Worm (Caenorhabditis elegans) whole organism, L4 larva: Measurements from ENCODE around the gene C13G3.1.
A peak's percentile ranks its signal among the peaks of the same experiment; 100 is the strongest.

ENCODE experiments used
- F26F4.8 ChIP-seq: fragments of 200-800 bp; sonication (Bioruptor generic); conservative IDR thresholded peaks from 2 replicates; pipeline ENCODE4 v1.3.6; 2022; ENCODE audit warnings: missing genetic modification characterization, missing compliant biosample characterization
- F49E8.2 ChIP-seq: sonication (generic microtip); optimal IDR thresholded peaks from 2 replicates; lab custom pipeline; 2016; ENCODE audit warnings: missing compliant biosample characterization, mild to moderate bottlenecking, missing genetic modification characterization, borderline replicate concordance
- R02D3.7 ChIP-seq: fragments of 150-350 bp; sonication (generic microtip); optimal IDR thresholded peaks from 3 replicates; lab custom pipeline; 2014; ENCODE audit warnings: missing biosample characterization, missing genetic modification characterization
- T20F7.1 ChIP-seq: fragments of 200-800 bp; sonication (Bioruptor generic); optimal IDR thresholded peaks from 2 replicates; lab custom pipeline; 2018; ENCODE audit warnings: mild to moderate bottlenecking, missing genetic modification characterization, missing compliant biosample characterization
- ZK337.2 ChIP-seq: fragments of 200-800 bp; sonication (Bioruptor generic); IDR thresholded peaks from 2 replicates; pipeline ENCODE4 v1.3.6; 2022; ENCODE audit warnings: missing genetic modification reagents, missing genetic modification characterization, missing compliant biosample characterization
- ama-1 ChIP-seq: fragments of 150-350 bp; optimal IDR thresholded peaks from 2 replicates; lab custom pipeline; 2014; ENCODE audit warnings: inconsistent platforms, mixed read lengths
- ceh-20 ChIP-seq: fragments of 200-800 bp; sonication (Bioruptor generic); IDR thresholded peaks from 2 replicates; pipeline ENCODE4 v1.3.6; 2022; ENCODE audit warnings: missing genetic modification reagents, missing genetic modification characterization, missing compliant biosample characterization
- ceh-32 ChIP-seq: sonication (generic microtip); optimal IDR thresholded peaks from 2 replicates; lab custom pipeline; 2016; ENCODE audit warnings: mild to moderate bottlenecking, missing genetic modification characterization, missing compliant biosample characterization; ENCODE audit not compliant: poor library complexity
- ceh-44 ChIP-seq: fragments of 200-800 bp; sonication (Bioruptor generic); IDR thresholded peaks from 2 replicates; pipeline ENCODE4 v1.3.6; 2022; ENCODE audit warnings: missing genetic modification reagents, missing genetic modification characterization, missing compliant biosample characterization
- ceh-82 ChIP-seq: sonication (generic microtip); optimal IDR thresholded peaks from 2 replicates; lab custom pipeline; 2017; ENCODE audit warnings: missing biosample characterization, missing genetic modification characterization
- daf-16 ChIP-seq, 3 experiments: sonication (generic microtip); optimal IDR thresholded peaks; 2 replicates each; lab custom pipeline; 2016 to 2017; ENCODE audit warnings: missing genetic modification characterization in 3 of 3, missing genetic modification reagents in 3 of 3, mild to moderate bottlenecking in 2 of 3, missing compliant biosample characterization in 2 of 3, missing biosample characterization in 1 of 3, moderate library complexity in 1 of 3
- daf-19 ChIP-seq: fragments of 200-800 bp; sonication (Bioruptor generic); conservative IDR thresholded peaks from 2 replicates; pipeline ENCODE4 v1.3.6; 2022; ENCODE audit warnings: missing genetic modification characterization, missing compliant biosample characterization
- dve-1 ChIP-seq: sonication (generic microtip); optimal IDR thresholded peaks from 2 replicates; lab custom pipeline; 2017; ENCODE audit warnings: antibody characterized with exemption, mild to moderate bottlenecking, missing genetic modification characterization, missing compliant biosample characterization; ENCODE audit not compliant: insufficient read depth
- egl-43 ChIP-seq: fragments of 200-800 bp; sonication (Bioruptor generic); IDR thresholded peaks from 2 replicates; pipeline ENCODE4 v1.3.6; 2022; ENCODE audit warnings: missing genetic modification reagents, missing genetic modification characterization, missing compliant biosample characterization
- fkh-10 ChIP-seq: fragments of 150-350 bp; optimal IDR thresholded peaks from 2 replicates; lab custom pipeline; 2014; ENCODE audit warnings: missing biosample characterization, missing genetic modification reagents, missing genetic modification characterization
- hmg-1.1 ChIP-seq: fragments of 200-800 bp; sonication (Bioruptor generic); IDR thresholded peaks from 2 replicates; pipeline ENCODE4 v1.3.6; 2022; ENCODE audit warnings: missing genetic modification reagents, missing genetic modification characterization, missing compliant biosample characterization
- jun-1 ChIP-seq: fragments of 150-350 bp; optimal IDR thresholded peaks from 2 replicates; lab custom pipeline; 2014; ENCODE audit warnings: missing biosample characterization, missing genetic modification reagents, missing genetic modification characterization
- lin-13 ChIP-seq: fragments of 150-350 bp; optimal IDR thresholded peaks from 2 replicates; lab custom pipeline; 2014; ENCODE audit warnings: missing biosample characterization, missing genetic modification reagents, missing genetic modification characterization
- lsy-2 ChIP-seq, 2 experiments: fragments of 150-350 bp in 1 of 2; sonication (generic microtip) in 1 of 2; optimal IDR thresholded peaks; 2 replicates each; lab custom pipeline; 2014 to 2017; ENCODE audit warnings: missing biosample characterization in 2 of 2, missing genetic modification characterization in 2 of 2
- madf-9 ChIP-seq: fragments of 200-800 bp; sonication (Bioruptor generic); conservative IDR thresholded peaks from 2 replicates; pipeline ENCODE4 v1.3.6; 2022; ENCODE audit warnings: missing genetic modification reagents, missing genetic modification characterization, missing compliant biosample characterization
- mes-2 ChIP-seq: sonication (generic microtip); optimal IDR thresholded peaks from 2 replicates; lab custom pipeline; 2016; ENCODE audit warnings: missing genotype, mild to moderate bottlenecking, missing genetic modification characterization, missing compliant biosample characterization; ENCODE audit not compliant: poor library complexity, severe bottlenecking
- nhr-102 ChIP-seq: sonication (generic microtip); optimal IDR thresholded peaks from 2 replicates; lab custom pipeline; 2016; ENCODE audit warnings: mild to moderate bottlenecking, missing genetic modification characterization, moderate library complexity, missing compliant biosample characterization
- nhr-11 ChIP-seq: fragments of 150-350 bp; optimal IDR thresholded peaks from 2 replicates; lab custom pipeline; 2014; ENCODE audit warnings: missing biosample characterization, missing genetic modification characterization
- nhr-111 ChIP-seq: fragments of 200-800 bp; sonication (Bioruptor generic); optimal IDR thresholded peaks from 2 replicates; lab custom pipeline; 2018; ENCODE audit warnings: mild to moderate bottlenecking, missing genetic modification characterization, missing compliant biosample characterization
- nhr-237 ChIP-seq: sonication (generic microtip); optimal IDR thresholded peaks from 2 replicates; lab custom pipeline; 2017; ENCODE audit warnings: missing biosample characterization, missing genetic modification characterization
- nhr-25 ChIP-seq: sonication (generic microtip); optimal IDR thresholded peaks from 2 replicates; lab custom pipeline; 2017; ENCODE audit warnings: missing genetic modification characterization, mild to moderate bottlenecking, missing compliant biosample characterization, antibody characterized with exemption, moderate library complexity, borderline replicate concordance; ENCODE audit not compliant: insufficient read depth
- nhr-42 ChIP-seq: fragments of 200-800 bp; sonication (Bioruptor generic); IDR thresholded peaks from 2 replicates; pipeline ENCODE4 v1.3.6; 2022; ENCODE audit warnings: missing genetic modification characterization, missing compliant biosample characterization
- pha-4 ChIP-seq, 2 experiments: fragments of 150-350 bp in 1 of 2; fragments of 200-800 bp in 1 of 2; sonication (Bioruptor generic) in 1 of 2; IDR thresholded peaks in 1 of 2; optimal IDR thresholded peaks in 1 of 2; 2 replicates each; pipeline versions ENCODE4 v1.3.6 to Lab custom; 2014 to 2022; ENCODE audit warnings: missing genetic modification characterization in 2 of 2, missing genetic modification reagents in 2 of 2, missing biosample characterization in 1 of 2, missing compliant biosample characterization in 1 of 2
- pqm-1 ChIP-seq: sonication (generic microtip); optimal IDR thresholded peaks from 2 replicates; lab custom pipeline; 2017; ENCODE audit warnings: missing biosample characterization, missing genetic modification characterization
- saeg-2 ChIP-seq: fragments of 200-800 bp; sonication (Bioruptor generic); IDR thresholded peaks from 2 replicates; pipeline ENCODE4 v1.3.6; 2022; ENCODE audit warnings: missing genetic modification reagents, missing genetic modification characterization, missing compliant biosample characterization
- set-16 ChIP-seq: fragments of 200-800 bp; sonication (Bioruptor generic); IDR thresholded peaks from 2 replicates; pipeline ENCODE4 v1.3.6; 2022; ENCODE audit warnings: missing genetic modification reagents, missing genetic modification characterization, missing compliant biosample characterization
- snpc-1.2 ChIP-seq: fragments of 200-800 bp; sonication (Bioruptor generic); IDR thresholded peaks from 2 replicates; pipeline ENCODE4 v1.3.6; 2022; ENCODE audit warnings: missing genetic modification reagents, missing genetic modification characterization, missing compliant biosample characterization
- snpc-4 ChIP-seq: fragments of 150-350 bp; optimal IDR thresholded peaks from 2 replicates; lab custom pipeline; 2014; ENCODE audit warnings: missing biosample characterization, missing genetic modification characterization
- unc-130 ChIP-seq: sonication (generic microtip); optimal IDR thresholded peaks from 2 replicates; lab custom pipeline; 2016; ENCODE audit warnings: missing genetic modification reagents, missing genetic modification characterization, missing compliant biosample characterization
- vab-7 ChIP-seq: fragments of 200-800 bp; sonication (Bioruptor generic); IDR thresholded peaks from 2 replicates; pipeline ENCODE4 v1.3.6; 2022; ENCODE audit warnings: missing genetic modification reagents, missing genetic modification characterization, missing compliant biosample characterization
- zip-2 ChIP-seq: fragments of 150-350 bp; optimal IDR thresholded peaks from 2 replicates; lab custom pipeline; 2014; ENCODE audit warnings: missing biosample characterization, missing genetic modification characterization
- ztf-11 ChIP-seq: fragments of 150-350 bp; optimal IDR thresholded peaks from 2 replicates; lab custom pipeline; 2014; ENCODE audit warnings: missing biosample characterization, missing genetic modification characterization

Gene C13G3.1

DNA sequence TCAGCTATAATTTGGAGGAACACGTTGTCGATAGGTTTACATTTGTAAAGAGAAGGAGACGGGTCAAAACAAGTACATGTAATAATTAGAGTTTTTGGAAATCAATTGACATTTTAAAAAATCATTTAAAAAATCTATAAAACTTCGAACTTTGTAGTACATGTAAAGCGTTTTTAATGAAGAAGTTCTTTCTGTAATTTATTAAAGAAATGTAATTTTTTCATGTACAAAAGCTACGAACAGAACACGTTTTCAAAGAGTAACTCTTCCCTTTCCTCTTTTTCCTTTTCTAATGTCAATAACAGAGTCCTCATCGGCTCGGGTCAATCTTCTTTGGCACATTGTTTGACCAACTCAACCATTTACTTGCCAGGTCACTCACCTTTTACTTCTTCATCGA lies 31.5 kb upstream of the C13G3.1 start, which contains the start of gene C45B11.6:
TSS of gene C45B11.6 (plus strand) at position 301 of the 400 bp plus-strand sequence.
- no peak for TF ChIP-seq nhr-42 (GFP tag; lab: Robert Waterston, UW)
- TF ChIP-seq daf-19 (GFP tag; lab: Robert Waterston, UW), result no peak
- no peak for TF ChIP-seq nhr-102 (tag; lab: Kevin White, UChicago)
- no peak for TF ChIP-seq R02D3.7 (tag; lab: Kevin White, UChicago)
- no peak for TF ChIP-seq ama-1
- TF ChIP-seq lsy-2 (tag; optimal IDR thresholded peaks at IDR 0.05; lab: Kevin White, UChicago), result no peak
- no peak for TF ChIP-seq unc-130 (GFP tag; lab: Kevin White, UChicago)
- no peak for TF ChIP-seq ztf-11 (tag; lab: Kevin White, UChicago)
- no peak for TF ChIP-seq ceh-32 (tag; lab: Kevin White, UChicago)
- TF ChIP-seq dve-1, result no peak
- no peak for TF ChIP-seq egl-43
- TF ChIP-seq mes-2, result no peak
- TF ChIP-seq ceh-44 (GFP tag; lab: Robert Waterston, UW), result no peak
- TF ChIP-seq nhr-11 (tag; lab: Kevin White, UChicago), result no peak
- no peak for TF ChIP-seq F26F4.8 (GFP tag; lab: Robert Waterston, UW)
- TF ChIP-seq T20F7.1 (GFP tag; lab: Kevin White, UChicago), result no peak
- TF ChIP-seq, all 104 proteins: peak for 0

- no peak for TF ChIP-seq nhr-111 (GFP tag; lab: Kevin White, UChicago)
- no peak for TF ChIP-seq ceh-20
- no peak for TF ChIP-seq daf-16 (GFP tag; optimal IDR thresholded peaks at IDR 0.05; lab: Kevin White, UChicago)
- TF ChIP-seq daf-16 (tag; optimal IDR thresholded peaks at IDR 0.05; lab: Kevin White, UChicago), result peak; percentile 1
- TF ChIP-seq hmg-1.1 (GFP tag; lab: Robert Waterston, UW), result no peak
- no peak for TF ChIP-seq F49E8.2
- TF ChIP-seq dve-1, result no peak
- no peak for TF ChIP-seq pqm-1
- TF ChIP-seq zip-2, result peak; percentile 86
- TF ChIP-seq nhr-237 (tag; lab: Kevin White, UChicago), result no peak
- TF ChIP-seq snpc-1.2, result no peak
- TF ChIP-seq, all 104 proteins: peak for 2
Measured at ce11 chrV:11042538-11042937, 30.3 kb upstream of the C13G3.1 start, which contains the start of gene C45B11.2. TSS of gene C45B11.2 (plus strand) at chrV:11042710.

ce11 chrV:11041499-11041898 lies 29.2 kb upstream of the C13G3.1 start, which contains the start of gene C45B11.5:
TSS of gene C45B11.5 (plus strand) at chrV:11041799.
- TF ChIP-seq nhr-237 (tag; lab: Kevin White, UChicago) (no peak), set-16 (GFP tag; lab: Robert Waterston, UW) (no peak), lin-13 (GFP tag; lab: Kevin White, UChicago) (no peak), madf-9 (GFP tag; lab: Robert Waterston, UW) (no peak), jun-1 (no peak), vab-7 (no peak), saeg-2 (GFP tag; lab: Robert Waterston, UW) (no peak), snpc-4 (tag; lab: Kevin White, UChicago) (no peak), ceh-82 (tag; lab: Kevin White, UChicago) (no peak), pha-4 (GFP tag; IDR thresholded peaks at IDR 0.05; lab: Robert Waterston, UW) (no peak), pha-4 (tag; optimal IDR thresholded peaks at IDR 0.05; lab: Kevin White, UChicago) (no peak), hmg-1.1 (GFP tag; lab: Robert Waterston, UW) (no peak), mes-2 (no peak), fkh-10 (GFP tag; lab: Kevin White, UChicago) (no peak), nhr-102 (tag; lab: Kevin White, UChicago) (no peak), nhr-25 (no peak), ZK337.2 (GFP tag; lab: Robert Waterston, UW) (no peak)
- TF ChIP-seq, all 104 proteins: peak for 0
